Fruit fly (Drosophila melanogaster) Kc167 (cell line): Measurements from ENCODE around the gene fne.

Experiments used
- Myc ChIP-seq: fragments of >200 bp; optimal IDR thresholded peaks from 2 replicates; lab custom pipeline; 2017; ENCODE audit warnings: missing external identifiers
- Sin3A ChIP-seq: fragments of >200 bp; optimal IDR thresholded peaks from 2 replicates; lab custom pipeline; 2018; ENCODE audit warnings: missing external identifiers
- h ChIP-seq: fragments of >200 bp; optimal IDR thresholded peaks from 3 replicates; lab custom pipeline; 2018; ENCODE audit warnings: missing external identifiers
- psq ChIP-seq: fragments of >200 bp; optimal IDR thresholded peaks from 2 replicates; lab custom pipeline; 2017; ENCODE audit warnings: missing external identifiers
- ttk ChIP-seq: sonication (Bioruptor generic); optimal IDR thresholded peaks from 2 replicates; lab custom pipeline; 2017; ENCODE audit warnings: missing external identifiers

- TF ChIP-seq psq (lab: Kevin White, UChicago) (no peak), Sin3A (lab: Kevin White, UChicago) (no peak), h (lab: Kevin White, UChicago) (no peak), ttk (no peak), Myc (lab: Kevin White, UChicago) (no peak)
Measured at dm6 chrX:12976131-12976530, 58.9 kb downstream of the fne start, which contains the start of gene CG12716.
